Fruit fly (Drosophila melanogaster) whole organism, embryonic: Measurements from ENCODE around the gene CG15930.

Experiments used
- Abd-B ChIP-seq: fragments of 200-800 bp; sonication (Bioruptor generic); optimal IDR thresholded peaks from 2 replicates; lab custom pipeline; 2018; ENCODE audit warnings: missing biosample characterization, mild to moderate bottlenecking, missing genetic modification characterization, moderate library complexity
- Bgb ChIP-seq: fragments of 200-800 bp; sonication (Bioruptor generic); IDR thresholded peaks from 2 replicates; pipeline ENCODE4 v1.3.6; 2022; ENCODE audit warnings: missing biosample characterization, missing genetic modification characterization; ENCODE audit not compliant: partially characterized antibody
- CG10565 ChIP-seq: fragments of 200-800 bp; sonication (Bioruptor generic); optimal IDR thresholded peaks from 3 replicates; lab custom pipeline; 2016; ENCODE audit warnings: missing biosample characterization, mild to moderate bottlenecking, missing genetic modification characterization
- CG11085 ChIP-seq: fragments of 200-800 bp; sonication (Bioruptor generic); IDR thresholded peaks from 2 replicates; pipeline ENCODE4 v1.3.6; 2022; ENCODE audit warnings: missing biosample characterization, missing genetic modification characterization
- CG12104 ChIP-seq: fragments of 200-800 bp; sonication (Bioruptor generic); optimal IDR thresholded peaks from 3 replicates; lab custom pipeline; 2016; ENCODE audit warnings: missing biosample characterization, missing genetic modification characterization
- CG12155 ChIP-seq: fragments of 200-800 bp; sonication (Bioruptor generic); optimal IDR thresholded peaks from 3 replicates; lab custom pipeline; 2016; ENCODE audit warnings: missing biosample characterization, missing genetic modification characterization
- CG1233 ChIP-seq: fragments of 200-800 bp; sonication (Bioruptor generic); optimal IDR thresholded peaks from 4 replicates; lab custom pipeline; 2018; ENCODE audit warnings: missing biosample characterization, mild to moderate bottlenecking, missing genetic modification characterization
- CG13624 ChIP-seq: fragments of 200-800 bp; sonication (Bioruptor generic); optimal IDR thresholded peaks from 2 replicates; lab custom pipeline; 2016; ENCODE audit warnings: missing biosample characterization, missing genetic modification characterization
- CG14050 ChIP-seq: fragments of 200-800 bp; sonication (Bioruptor generic); IDR thresholded peaks from 3 replicates; pipeline ENCODE4 v1.3.6; 2022; ENCODE audit warnings: missing biosample characterization, missing genetic modification characterization
- CG14860 ChIP-seq: fragments of 200-800 bp; sonication (Bioruptor generic); IDR thresholded peaks from 3 replicates; pipeline ENCODE4 v1.3.6; 2022; ENCODE audit warnings: missing biosample characterization, missing genetic modification characterization; ENCODE audit not compliant: partially characterized antibody
- CG16779 ChIP-seq: fragments of 200-800 bp; sonication (Bioruptor generic); IDR thresholded peaks from 2 replicates; pipeline ENCODE4 v1.3.6; 2022; ENCODE audit warnings: missing biosample characterization, missing genetic modification characterization
- CG16815 ChIP-seq: fragments of 200-800 bp; sonication (Bioruptor generic); optimal IDR thresholded peaks from 3 replicates; lab custom pipeline; 2017; ENCODE audit warnings: missing biosample characterization, mild to moderate bottlenecking, missing genetic modification characterization
- CG1832 ChIP-seq: fragments of 200-800 bp; sonication (Bioruptor generic); optimal IDR thresholded peaks from 2 replicates; lab custom pipeline; 2017; ENCODE audit warnings: missing biosample characterization, mild to moderate bottlenecking, missing genetic modification characterization, inconsistent platforms
- CG2129 ChIP-seq: fragments of 200-800 bp; sonication (Bioruptor generic); IDR thresholded peaks from 2 replicates; pipeline ENCODE4 v1.3.6; 2022; ENCODE audit warnings: missing biosample characterization, missing genetic modification characterization; ENCODE audit not compliant: partially characterized antibody
- CG30431 ChIP-seq: fragments of 200-800 bp; sonication (Bioruptor generic); optimal IDR thresholded peaks from 2 replicates; lab custom pipeline; 2017; ENCODE audit warnings: missing biosample characterization, missing genetic modification characterization
- CG3065 ChIP-seq: fragments of 200-800 bp; sonication (Bioruptor generic); optimal IDR thresholded peaks from 2 replicates; lab custom pipeline; 2016; ENCODE audit warnings: missing biosample characterization, missing genetic modification characterization
- CG3163 ChIP-seq: fragments of 200-800 bp; sonication (Bioruptor generic); optimal IDR thresholded peaks from 3 replicates; lab custom pipeline; 2016; ENCODE audit warnings: missing biosample characterization, missing genetic modification characterization
- CG4328 ChIP-seq: fragments of 200-800 bp; sonication (Bioruptor generic); optimal IDR thresholded peaks from 3 replicates; lab custom pipeline; 2017; ENCODE audit warnings: missing biosample characterization, missing genetic modification reagents, missing genetic modification characterization
- CG4360 ChIP-seq: fragments of 200-800 bp; sonication (Bioruptor generic); IDR thresholded peaks from 2 replicates; pipeline ENCODE4 v1.3.6; 2022; ENCODE audit warnings: missing biosample characterization, missing genetic modification characterization
- CG4854 ChIP-seq: fragments of 200-800 bp; sonication (Bioruptor generic); optimal IDR thresholded peaks from 2 replicates; lab custom pipeline; 2016; ENCODE audit warnings: missing biosample characterization, missing genetic modification characterization, inconsistent platforms
- CG6683 ChIP-seq: fragments of 200-800 bp; sonication (Bioruptor generic); optimal IDR thresholded peaks from 2 replicates; lab custom pipeline; 2017; ENCODE audit warnings: missing biosample characterization, mild to moderate bottlenecking, missing genetic modification characterization, missing genetic modification reagents
- CG6765 ChIP-seq: fragments of 200-800 bp; sonication (Bioruptor generic); optimal IDR thresholded peaks from 3 replicates; lab custom pipeline; 2017; ENCODE audit warnings: missing biosample characterization, mild to moderate bottlenecking, missing genetic modification characterization
- CG6791 ChIP-seq: fragments of 200-800 bp; sonication (Bioruptor generic); IDR thresholded peaks from 3 replicates; pipeline ENCODE4 v1.3.6; 2022; ENCODE audit warnings: missing biosample characterization, missing genetic modification characterization; ENCODE audit not compliant: partially characterized antibody
- CG6813 ChIP-seq: fragments of 200-800 bp; sonication (Bioruptor generic); optimal IDR thresholded peaks from 2 replicates; lab custom pipeline; 2017; ENCODE audit warnings: missing biosample characterization, missing genetic modification characterization, mild to moderate bottlenecking, moderate library complexity, missing genetic modification reagents
- CG6854 ChIP-seq: fragments of 200-800 bp; sonication (Bioruptor generic); optimal IDR thresholded peaks from 3 replicates; lab custom pipeline; 2017; ENCODE audit warnings: missing biosample characterization, mild to moderate bottlenecking, missing genetic modification characterization
- CG8281 ChIP-seq: fragments of 200-800 bp; sonication (Bioruptor generic); optimal IDR thresholded peaks from 2 replicates; lab custom pipeline; 2018; ENCODE audit warnings: missing biosample characterization, mild to moderate bottlenecking, missing genetic modification characterization, moderate library complexity
- CG8388 ChIP-seq: fragments of 200-800 bp; sonication (Bioruptor generic); optimal IDR thresholded peaks from 2 replicates; lab custom pipeline; 2019; ENCODE audit warnings: missing biosample characterization, mild to moderate bottlenecking, missing genetic modification characterization, moderate library complexity
- CG8924 ChIP-seq: fragments of 200-800 bp; optimal IDR thresholded peaks from 3 replicates; lab custom pipeline; 2019; ENCODE audit warnings: missing biosample characterization, mild to moderate bottlenecking, missing genetic modification characterization, moderate library complexity
- CG9817 ChIP-seq: fragments of 200-800 bp; sonication (Bioruptor generic); optimal IDR thresholded peaks from 2 replicates; lab custom pipeline; 2018; ENCODE audit warnings: missing biosample characterization, mild to moderate bottlenecking, missing genetic modification characterization, moderate library complexity
- D ChIP-seq, 2 experiments: fragments of 200-800 bp in 1 of 2; fragments of >200 bp in 1 of 2; sonication (Bioruptor generic) in 1 of 2; optimal IDR thresholded peaks; 2 replicates in 1 of 2; 3 replicates in 1 of 2; lab custom pipeline; 2017; ENCODE audit warnings: mild to moderate bottlenecking in 1 of 2, missing biosample characterization in 1 of 2, missing genetic modification characterization in 1 of 2, missing genetic modification reagents in 1 of 2
- Dip3 ChIP-seq: fragments of 200-800 bp; sonication (Bioruptor generic); optimal IDR thresholded peaks from 3 replicates; lab custom pipeline; 2016; ENCODE audit warnings: missing biosample characterization, missing genetic modification characterization
- H15 ChIP-seq: fragments of 200-800 bp; sonication (Bioruptor generic); IDR thresholded peaks from 3 replicates; pipeline ENCODE4 v1.3.6; 2022; ENCODE audit warnings: missing biosample characterization, missing genetic modification characterization
- Lhr ChIP-seq: fragments of 200-800 bp; sonication (Bioruptor generic); optimal IDR thresholded peaks from 3 replicates; lab custom pipeline; 2017; ENCODE audit warnings: mild to moderate bottlenecking, missing biosample characterization, missing genetic modification reagents, missing genetic modification characterization
- MBD-R2 ChIP-seq: fragments of 200-800 bp; sonication (Bioruptor generic); IDR thresholded peaks from 2 replicates; pipeline ENCODE4 v1.3.6; 2022; ENCODE audit warnings: missing biosample characterization, missing genetic modification characterization
- Ptx1 ChIP-seq: fragments of 200-800 bp; sonication (Bioruptor generic); IDR thresholded peaks from 2 replicates; pipeline ENCODE4 v1.3.6; 2022; ENCODE audit warnings: missing biosample characterization, missing genetic modification characterization
- Xbp1 ChIP-seq: fragments of 200-800 bp; sonication (Bioruptor generic); optimal IDR thresholded peaks from 3 replicates; lab custom pipeline; 2016; ENCODE audit warnings: missing biosample characterization, mild to moderate bottlenecking, missing genetic modification characterization
- cato ChIP-seq: fragments of 200-800 bp; sonication (Bioruptor generic); optimal IDR thresholded peaks from 2 replicates; lab custom pipeline; 2016; ENCODE audit warnings: missing biosample characterization, missing genetic modification characterization, borderline replicate concordance
- chn ChIP-seq: fragments of 200-800 bp; sonication (Bioruptor generic); optimal IDR thresholded peaks from 2 replicates; lab custom pipeline; 2016; ENCODE audit warnings: missing biosample characterization, missing genetic modification characterization
- corto ChIP-seq: fragments of 200-800 bp; sonication (Bioruptor generic); optimal IDR thresholded peaks from 2 replicates; lab custom pipeline; 2016; ENCODE audit warnings: missing biosample characterization, mild to moderate bottlenecking, missing genetic modification characterization, moderate library complexity
- cwo ChIP-seq: fragments of 200-800 bp; sonication (Bioruptor generic); optimal IDR thresholded peaks from 3 replicates; lab custom pipeline; 2017; ENCODE audit warnings: missing biosample characterization, missing genetic modification characterization, mild to moderate bottlenecking, moderate library complexity, missing genetic modification reagents
- dmrt99B ChIP-seq: fragments of 200-800 bp; sonication (Bioruptor generic); optimal IDR thresholded peaks from 2 replicates; lab custom pipeline; 2018; ENCODE audit warnings: missing biosample characterization, mild to moderate bottlenecking, missing genetic modification characterization, moderate library complexity
- ems ChIP-seq: fragments of 200-800 bp; sonication (Bioruptor generic); optimal IDR thresholded peaks from 3 replicates; lab custom pipeline; 2016; ENCODE audit warnings: missing biosample characterization, missing genetic modification characterization
- exex ChIP-seq: fragments of 200-800 bp; sonication (Bioruptor generic); optimal IDR thresholded peaks from 4 replicates; lab custom pipeline; 2018; ENCODE audit warnings: missing biosample characterization, mild to moderate bottlenecking, missing genetic modification characterization, moderate library complexity
- ftz-f1 ChIP-seq: fragments of 200-800 bp; sonication (Bioruptor generic); optimal IDR thresholded peaks from 2 replicates; lab custom pipeline; 2016; ENCODE audit warnings: missing biosample characterization, missing genetic modification characterization
- jing ChIP-seq: fragments of 200-800 bp; sonication (Bioruptor generic); optimal IDR thresholded peaks from 2 replicates; lab custom pipeline; 2018; ENCODE audit warnings: missing biosample characterization, mild to moderate bottlenecking, missing genetic modification characterization
- klu ChIP-seq: fragments of 200-800 bp; sonication (Bioruptor generic); IDR thresholded peaks from 2 replicates; pipeline ENCODE4 v1.3.6; 2022; ENCODE audit warnings: missing biosample characterization, missing genetic modification characterization
- onecut ChIP-seq: fragments of 200-800 bp; sonication (Bioruptor generic); IDR thresholded peaks from 2 replicates; pipeline ENCODE4 v1.3.6; 2022; ENCODE audit warnings: missing biosample characterization, missing genetic modification characterization
- pb ChIP-seq: fragments of 200-800 bp; sonication (Bioruptor generic); optimal IDR thresholded peaks from 3 replicates; lab custom pipeline; 2016; ENCODE audit warnings: missing biosample characterization, missing genetic modification characterization
- tio ChIP-seq: fragments of 200-800 bp; sonication (Bioruptor generic); optimal IDR thresholded peaks from 2 replicates; lab custom pipeline; 2017; ENCODE audit warnings: missing biosample characterization, missing genetic modification characterization, inconsistent platforms
- z ChIP-seq: fragments of 200-800 bp; sonication (Bioruptor generic); IDR thresholded peaks from 3 replicates; pipeline ENCODE4 v1.3.6; 2022; ENCODE audit warnings: missing biosample characterization, missing genetic modification characterization

Gene CG15930

DNA sequence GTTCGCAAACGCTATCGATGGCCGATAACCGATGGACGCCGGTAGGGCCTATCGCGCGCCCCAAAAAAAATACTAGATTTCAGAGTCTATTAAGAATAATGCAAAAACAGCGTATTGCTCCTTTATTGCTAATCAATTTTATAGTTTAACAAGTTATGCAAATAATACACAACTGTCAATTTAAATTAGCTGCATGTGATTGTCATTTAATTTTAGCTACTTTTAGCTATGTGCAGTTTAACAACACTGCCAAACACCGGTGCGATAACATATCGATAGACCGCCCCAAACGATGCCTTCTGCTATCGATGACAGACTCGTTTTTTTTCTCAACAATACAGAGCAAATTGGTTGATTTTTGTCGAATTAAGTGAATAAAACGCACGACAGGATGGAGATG lies 8.1 kb downstream of the CG15930 start, which contains the start of the genes Cdk7 and snf (continued):
- TF ChIP-seq exex: no peak
- peak; percentile 24 for TF ChIP-seq Lhr (GFP tag; lab: Kevin White, UChicago)
- peak; percentile 22 for TF ChIP-seq ems (GFP tag; lab: Kevin White, UChicago)
- TF ChIP-seq CG2129: peak; percentile 74
- TF ChIP-seq pb: no peak
- TF ChIP-seq CG4360 (GFP tag; lab: Robert Waterston, UW): no peak
- TF ChIP-seq CG6765: no peak
- TF ChIP-seq CG3163 (GFP tag; lab: Kevin White, UChicago): peak; percentile 38
- TF ChIP-seq Abd-B (GFP tag; lab: Kevin White, UChicago): no peak
- TF ChIP-seq CG4328 (GFP tag; lab: Kevin White, UChicago): no peak
- no peak for TF ChIP-seq D (optimal IDR thresholded peaks at IDR 0.05; lab: Kevin White, UChicago)
- TF ChIP-seq D (GFP tag; optimal IDR thresholded peaks at IDR 0.05; lab: Kevin White, UChicago): no peak
- TF ChIP-seq CG12155 (GFP tag; lab: Kevin White, UChicago): peak; percentile 22
- no peak for TF ChIP-seq CG11085 (GFP tag; lab: Robert Waterston, UW)
- peak; percentile 36; the same call in 1 of the 2 replicates for TF ChIP-seq Ptx1 (GFP tag; lab: Robert Waterston, UW)
- TF ChIP-seq jing (GFP tag; lab: Kevin White, UChicago): no peak
- peak; percentile 87 for TF ChIP-seq CG6791
- TF ChIP-seq cato: no peak
- peak; percentile 27 for TF ChIP-seq chn (GFP tag; lab: Kevin White, UChicago)
- TF ChIP-seq CG6854 (GFP tag; lab: Kevin White, UChicago): no peak
- TF ChIP-seq ftz-f1 (GFP tag; lab: Kevin White, UChicago): peak; percentile 25
- no peak for TF ChIP-seq H15
- TF ChIP-seq tio: no peak
- TF ChIP-seq CG13624: peak; percentile 50
- TF ChIP-seq CG12104 (GFP tag; lab: Kevin White, UChicago): no peak
- no peak for TF ChIP-seq CG1233
- TF ChIP-seq CG10565 (GFP tag; lab: Kevin White, UChicago): no peak
- no peak for TF ChIP-seq onecut (GFP tag; lab: Robert Waterston, UW)
- TF ChIP-seq CG4854 (GFP tag; lab: Kevin White, UChicago): no peak
- TF ChIP-seq Bgb (GFP tag; lab: Robert Waterston, UW): peak; percentile 83
- no peak for TF ChIP-seq corto (GFP tag; lab: Kevin White, UChicago)
- TF ChIP-seq CG3065 (GFP tag; lab: Kevin White, UChicago): no peak
- peak; percentile 87; the same call in 2 of the 3 replicates for TF ChIP-seq CG14860
- peak; percentile 5 for TF ChIP-seq CG9817 (tag; lab: Kevin White, UChicago)
- TF ChIP-seq CG30431 (GFP tag; lab: Kevin White, UChicago): no peak
- no peak for TF ChIP-seq CG8281
- peak; percentile 56 for TF ChIP-seq Xbp1 (GFP tag; lab: Kevin White, UChicago)
- TF ChIP-seq CG6813 (GFP tag; lab: Kevin White, UChicago): no peak
- TF ChIP-seq z (GFP tag; lab: Robert Waterston, UW): no peak
- no peak for TF ChIP-seq CG16779 (GFP tag; lab: Robert Waterston, UW)
- peak; percentile 68 for TF ChIP-seq MBD-R2
- TF ChIP-seq klu (GFP tag; lab: Robert Waterston, UW): no peak
- TF ChIP-seq CG1832 (GFP tag; lab: Kevin White, UChicago): no peak
- TF ChIP-seq dmrt99B (tag; lab: Kevin White, UChicago): no peak
- TF ChIP-seq CG8388 (GFP tag; lab: Kevin White, UChicago): no peak
- TF ChIP-seq Dip3 (GFP tag; lab: Kevin White, UChicago): peak; percentile 63
- no peak for TF ChIP-seq CG16815 (GFP tag; lab: Kevin White, UChicago)
- no peak for TF ChIP-seq CG14050 (GFP tag; lab: Robert Waterston, UW)
- no peak for TF ChIP-seq CG8924
- no peak for TF ChIP-seq CG6683 (GFP tag; lab: Kevin White, UChicago)
- no peak for TF ChIP-seq cwo (GFP tag; lab: Kevin White, UChicago)
